Fruit fly (Drosophila melanogaster): Measurements from ENCODE around the gene Polr3H.

- TF ChIP-seq br (GFP tag; optimal IDR thresholded peaks at IDR 0.05), result no peak
- TF ChIP-seq lola (GFP tag; optimal IDR thresholded peaks at IDR 0.05), result no peak
- no peak for TF ChIP-seq jim (GFP tag; optimal IDR thresholded peaks at IDR 0.05)
- TF ChIP-seq fru (GFP tag; optimal IDR thresholded peaks at IDR 0.05), result no peak
- TF ChIP-seq Dfd (GFP tag; optimal IDR thresholded peaks at IDR 0.05), result no peak
These were observed 28.6 kb upstream of the Polr3H start, which contains the start of gene Muc68Ca for dm6 chr3L:11620001-11620400.
